Worm (Caenorhabditis elegans): ENCODE results near the gene srt-65.
A peak's percentile ranks its signal among the peaks of the same experiment; 100 is the strongest.

The srt-65 gene

DNA sequence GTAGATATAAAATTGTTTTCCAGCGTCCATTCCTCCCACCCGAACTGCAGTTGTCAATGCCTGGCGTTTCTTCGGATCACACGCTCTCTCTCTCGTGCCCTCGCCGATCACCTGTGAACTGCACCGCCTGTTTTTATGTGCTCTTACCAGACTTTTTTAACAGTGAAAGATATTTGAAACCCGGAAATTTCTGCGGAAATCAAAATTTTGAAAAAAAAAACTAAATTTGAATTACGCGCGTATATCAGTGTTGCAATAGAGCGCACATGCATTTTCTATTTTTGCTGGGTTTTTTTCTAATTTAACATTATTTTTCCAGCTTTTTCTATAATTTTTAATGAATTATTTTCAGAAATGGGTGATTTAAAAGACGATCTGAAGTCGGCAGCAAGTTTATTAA lies 31.4 kb upstream of the srt-65 start, which contains the start of gene ttc-37 (continued):
- no peak for TF ChIP-seq hlh-17 (GFP tag; optimal IDR thresholded peaks at IDR 0.05; ENCODE audit: borderline replicate concordance)
- peak; percentile 49 for TF ChIP-seq lin-15B (tag; optimal IDR thresholded peaks at IDR 0.05)
- no peak for TF ChIP-seq ztf-11 (tag; optimal IDR thresholded peaks at IDR 0.05)
- TF ChIP-seq blmp-1 (tag; optimal IDR thresholded peaks at IDR 0.05), result peak; percentile 15
- TF ChIP-seq nhr-47 (tag; optimal IDR thresholded peaks at IDR 0.05), result peak; percentile 85
- no peak for TF ChIP-seq unc-62 (GFP tag; optimal IDR thresholded peaks at IDR 0.05)
- TF ChIP-seq fos-1 (tag; optimal IDR thresholded peaks at IDR 0.05), result peak; percentile 33
- TF ChIP-seq unc-130 (tag; optimal IDR thresholded peaks at IDR 0.05), result no peak
- TF ChIP-seq nhr-84 (tag; optimal IDR thresholded peaks at IDR 0.05), result no peak
- TF ChIP-seq sptf-1 (tag; optimal IDR thresholded peaks at IDR 0.05), result no peak
- no peak for TF ChIP-seq egl-27 (tag; optimal IDR thresholded peaks at IDR 0.05)
- TF ChIP-seq grh-1 (GFP tag; IDR thresholded peaks at IDR 0.05), result no peak
- TF ChIP-seq fkh-4 (tag; optimal IDR thresholded peaks at IDR 0.05; ENCODE audit: borderline replicate concordance), result no peak
- peak; percentile 96 to 98 (median 98) for TF ChIP-seq dpl-1 (GFP tag; optimal IDR thresholded peaks at IDR 0.05)
- peak; percentile 64 for TF ChIP-seq irx-1 (tag; optimal IDR thresholded peaks at IDR 0.05)
- no peak for TF ChIP-seq hpl-2 (GFP tag; optimal IDR thresholded peaks at IDR 0.05)
- TF ChIP-seq skn-1 (tag; optimal IDR thresholded peaks at IDR 0.05), result peak; percentile 60
- TF ChIP-seq snu-23 (GFP tag; optimal IDR thresholded peaks at IDR 0.05), result peak; percentile 81
- no peak for TF ChIP-seq aha-1 (tag; optimal IDR thresholded peaks at IDR 0.05)
- peak in 2 of 6 experiments; percentile 15 to 55 for TF ChIP-seq elt-3 (tag; optimal IDR thresholded peaks at IDR 0.05)
- no peak for TF ChIP-seq ama-1 (optimal IDR thresholded peaks at IDR 0.05)
- no peak for TF ChIP-seq lir-3 (tag; optimal IDR thresholded peaks at IDR 0.05; ENCODE audit: poor library complexity)
- peak; percentile 70 for TF ChIP-seq mep-1 (tag; optimal IDR thresholded peaks at IDR 0.05)
- no peak for TF ChIP-seq ets-5 (GFP tag; IDR thresholded peaks at IDR 0.05)
- no peak for TF ChIP-seq fkh-10 (GFP tag; optimal IDR thresholded peaks at IDR 0.05)
- TF ChIP-seq zip-4 (GFP tag; optimal IDR thresholded peaks at IDR 0.05), result no peak
- TF ChIP-seq tlp-1 (tag; optimal IDR thresholded peaks at IDR 0.05), result no peak
- TF ChIP-seq ces-1 (GFP tag; optimal IDR thresholded peaks at IDR 0.05), result no peak
- TF ChIP-seq ceh-63 (GFP tag; optimal IDR thresholded peaks at IDR 0.05), result no peak
- peak; percentile 46 for TF ChIP-seq nhr-90 (tag; optimal IDR thresholded peaks at IDR 0.05; ENCODE audit: poor library complexity)
- TF ChIP-seq lin-13 (GFP tag; optimal IDR thresholded peaks at IDR 0.05), result peak; percentile 38
- peak; percentile 39 for TF ChIP-seq snpc-4 (tag; optimal IDR thresholded peaks at IDR 0.05)
- no peak for TF ChIP-seq alr-1 (tag; optimal IDR thresholded peaks at IDR 0.05; ENCODE audit: borderline replicate concordance)
- TF ChIP-seq pag-3 (tag; optimal IDR thresholded peaks at IDR 0.05; ENCODE audit: borderline replicate concordance, insufficient read depth), result peak; percentile 19
- TF ChIP-seq tbx-2 (tag; optimal IDR thresholded peaks at IDR 0.05), result peak; percentile 61
- no peak for TF ChIP-seq mef-2 (tag; optimal IDR thresholded peaks at IDR 0.05)
- peak; percentile 75 for TF ChIP-seq nhr-85 (tag)
- TF ChIP-seq mab-9 (GFP tag; IDR thresholded peaks at IDR 0.05), result no peak
- peak; percentile 23 for TF ChIP-seq F16B12.6 (tag; optimal IDR thresholded peaks at IDR 0.05)
- TF ChIP-seq efl-1 (optimal IDR thresholded peaks at IDR 0.05), result peak; percentile 98 to 99
- peak; percentile 98 to 100 for TF ChIP-seq efl-1 (GFP tag; optimal IDR thresholded peaks at IDR 0.05 in 1 of 2)

DNA sequence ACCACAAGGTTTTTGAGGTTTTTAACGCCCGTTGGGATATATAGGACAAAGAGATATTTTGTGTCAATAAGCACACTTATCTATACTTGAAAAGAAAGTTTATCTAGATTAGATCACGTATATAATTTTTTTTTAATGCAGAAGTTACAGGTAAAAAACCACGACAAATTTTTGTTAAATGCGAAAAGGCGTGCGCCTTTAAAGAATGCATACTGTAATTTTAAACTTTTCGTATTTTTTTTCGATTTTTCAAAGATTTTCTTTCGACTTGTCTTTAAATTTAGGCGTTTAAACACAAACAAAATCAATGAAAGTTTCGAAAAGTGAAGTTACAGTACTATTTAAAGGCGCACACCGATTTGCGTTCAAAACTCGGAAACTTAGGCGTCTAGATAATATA lies 30.9 kb upstream of the srt-65 start:
- TF ChIP-seq jun-1 (tag; optimal IDR thresholded peaks at IDR 0.05) (no peak), lin-13 (GFP tag; optimal IDR thresholded peaks at IDR 0.05) (no peak), nhr-19 (GFP tag; conservative IDR thresholded peaks at IDR 0.05) (no peak), unc-86 (tag; optimal IDR thresholded peaks at IDR 0.05) (no peak), blmp-1 (tag; optimal IDR thresholded peaks at IDR 0.05) (no peak), aly-2 (tag; optimal IDR thresholded peaks at IDR 0.05) (no peak), irx-1 (tag; optimal IDR thresholded peaks at IDR 0.05) (no peak), nhr-90 (tag; optimal IDR thresholded peaks at IDR 0.05; ENCODE audit: poor library complexity) (no peak), nhr-76 (tag; optimal IDR thresholded peaks at IDR 0.05) (no peak), mep-1 (tag; optimal IDR thresholded peaks at IDR 0.05) (no peak)
